Fruit fly (Drosophila melanogaster) whole organism, embryonic: ENCODE data around the gene CG31687.
A peak's percentile ranks its signal among the peaks of the same experiment; 100 is the strongest.

Experiments used
- Adf1 ChIP-seq: fragments of 200-800 bp; sonication (Bioruptor generic); IDR thresholded peaks from 2 replicates; pipeline ENCODE4 v1.3.6; 2022; ENCODE audit warnings: missing biosample characterization, missing genetic modification characterization
- Asciz ChIP-seq: fragments of 200-800 bp; sonication (Bioruptor generic); optimal IDR thresholded peaks from 2 replicates; lab custom pipeline; 2017; ENCODE audit warnings: missing biosample characterization, mild to moderate bottlenecking, missing genetic modification characterization, missing genetic modification reagents
- CG14667 ChIP-seq: fragments of 200-800 bp; sonication (Bioruptor generic); IDR thresholded peaks from 2 replicates; pipeline ENCODE4 v1.3.6; 2022; ENCODE audit warnings: missing biosample characterization, missing genetic modification characterization
- CG17359 ChIP-seq: fragments of 200-800 bp; sonication (Bioruptor generic); optimal IDR thresholded peaks from 3 replicates; lab custom pipeline; 2018; ENCODE audit warnings: missing biosample characterization, mild to moderate bottlenecking, missing genetic modification characterization, moderate library complexity
- CG18262 ChIP-seq: fragments of 200-800 bp; optimal IDR thresholded peaks from 3 replicates; lab custom pipeline; 2019; ENCODE audit warnings: missing biosample characterization, mild to moderate bottlenecking, missing genetic modification characterization, moderate library complexity
- CG3163 ChIP-seq: fragments of 200-800 bp; sonication (Bioruptor generic); optimal IDR thresholded peaks from 3 replicates; lab custom pipeline; 2016; ENCODE audit warnings: missing biosample characterization, missing genetic modification characterization
- CG32532 ChIP-seq: fragments of 200-800 bp; sonication (Bioruptor generic); IDR thresholded peaks from 2 replicates; pipeline ENCODE4 v1.3.6; 2022; ENCODE audit warnings: missing biosample characterization, missing genetic modification characterization
- CG3847 ChIP-seq: fragments of 200-800 bp; sonication (Bioruptor generic); IDR thresholded peaks from 2 replicates; pipeline ENCODE4 v1.3.6; 2022; ENCODE audit warnings: missing biosample characterization, missing genetic modification characterization
- CG6689 ChIP-seq: fragments of 200-800 bp; sonication (Bioruptor generic); IDR thresholded peaks from 2 replicates; pipeline ENCODE4 v1.3.6; 2022; ENCODE audit warnings: missing biosample characterization, missing genetic modification characterization
- CG6813 ChIP-seq: fragments of 200-800 bp; sonication (Bioruptor generic); optimal IDR thresholded peaks from 2 replicates; lab custom pipeline; 2017; ENCODE audit warnings: missing biosample characterization, missing genetic modification characterization, mild to moderate bottlenecking, moderate library complexity, missing genetic modification reagents
- CG7357 ChIP-seq: fragments of 200-800 bp; sonication (Bioruptor generic); IDR thresholded peaks from 3 replicates; pipeline ENCODE4 v1.3.6; 2022; ENCODE audit warnings: missing biosample characterization, missing genetic modification characterization
- CG8089 ChIP-seq: fragments of 200-800 bp; sonication (Bioruptor generic); optimal IDR thresholded peaks from 3 replicates; lab custom pipeline; 2016; ENCODE audit warnings: missing biosample characterization, missing genetic modification characterization
- CoRest ChIP-seq: fragments of 200-800 bp; sonication (Bioruptor generic); optimal IDR thresholded peaks from 3 replicates; lab custom pipeline; 2018; ENCODE audit warnings: missing biosample characterization, mild to moderate bottlenecking, missing genetic modification characterization, moderate library complexity
- D19B ChIP-seq: fragments of 200-800 bp; sonication (Bioruptor generic); optimal IDR thresholded peaks from 2 replicates; lab custom pipeline; 2017; ENCODE audit warnings: missing biosample characterization, mild to moderate bottlenecking, missing genetic modification characterization
- Dip2 ChIP-seq: fragments of 200-800 bp; sonication (Bioruptor generic); IDR thresholded peaks from 2 replicates; pipeline ENCODE4 v1.3.6; 2022; ENCODE audit warnings: missing biosample characterization, missing genetic modification characterization
- E2f2 ChIP-seq: fragments of 200-800 bp; sonication (Bioruptor generic); IDR thresholded peaks from 2 replicates; pipeline ENCODE4 v1.3.6; 2022; ENCODE audit warnings: missing biosample characterization, missing genetic modification characterization
- Fer1 ChIP-seq: fragments of 200-800 bp; sonication (Bioruptor generic); optimal IDR thresholded peaks from 2 replicates; lab custom pipeline; 2017; ENCODE audit warnings: missing biosample characterization, mild to moderate bottlenecking, missing genetic modification characterization
- GATAe ChIP-seq: fragments of 200-800 bp; sonication (Bioruptor generic); conservative IDR thresholded peaks from 2 replicates; pipeline ENCODE4 v1.3.6; 2022; ENCODE audit warnings: missing biosample characterization, missing genetic modification characterization
- H2.0 ChIP-seq: fragments of 200-800 bp; sonication (Bioruptor generic); IDR thresholded peaks from 2 replicates; pipeline ENCODE4 v1.3.6; 2022; ENCODE audit warnings: missing biosample characterization, missing genetic modification characterization
- Hr39 ChIP-seq: fragments of >200 bp; optimal IDR thresholded peaks from 2 replicates; lab custom pipeline; 2017
- Hsf ChIP-seq: fragments of 200-800 bp; sonication (Bioruptor generic); optimal IDR thresholded peaks from 3 replicates; lab custom pipeline; 2016; ENCODE audit warnings: missing biosample characterization, missing genetic modification characterization
- Kr ChIP-seq: fragments of 200-800 bp; sonication (Bioruptor generic); optimal IDR thresholded peaks from 2 replicates; lab custom pipeline; 2017; ENCODE audit warnings: missing biosample characterization, mild to moderate bottlenecking, missing genetic modification characterization
- Lim3 ChIP-seq: fragments of 200-800 bp; sonication (Bioruptor generic); IDR thresholded peaks from 2 replicates; pipeline ENCODE4 v1.3.6; 2022; ENCODE audit warnings: missing biosample characterization, missing genetic modification characterization
- NC2β ChIP-seq: fragments of 200-800 bp; sonication (Bioruptor generic); optimal IDR thresholded peaks from 2 replicates; lab custom pipeline; 2016; ENCODE audit warnings: missing biosample characterization, missing genetic modification characterization
- Neu2 ChIP-seq: fragments of 200-800 bp; sonication (Bioruptor generic); optimal IDR thresholded peaks from 3 replicates; lab custom pipeline; 2016; ENCODE audit warnings: missing biosample characterization, missing genetic modification characterization, borderline replicate concordance
- Poxn ChIP-seq: fragments of 200-800 bp; sonication (Bioruptor generic); IDR thresholded peaks from 2 replicates; pipeline ENCODE4 v1.3.6; 2022; ENCODE audit warnings: missing biosample characterization, missing genetic modification characterization
- Ptx1 ChIP-seq: fragments of 200-800 bp; sonication (Bioruptor generic); IDR thresholded peaks from 2 replicates; pipeline ENCODE4 v1.3.6; 2022; ENCODE audit warnings: missing biosample characterization, missing genetic modification characterization
- Scr ChIP-seq: fragments of 200-800 bp; sonication (Bioruptor generic); IDR thresholded peaks from 2 replicates; pipeline ENCODE4 v1.3.6; 2022; ENCODE audit warnings: missing biosample characterization, missing genetic modification characterization; ENCODE audit not compliant: partially characterized antibody
- Spps ChIP-seq: fragments of 200-800 bp; sonication (Bioruptor generic); optimal IDR thresholded peaks from 2 replicates; lab custom pipeline; 2018; ENCODE audit warnings: missing biosample characterization, mild to moderate bottlenecking, missing genetic modification characterization
- Sry-β ChIP-seq: fragments of 200-800 bp; sonication (Bioruptor generic); optimal IDR thresholded peaks from 2 replicates; lab custom pipeline; 2018; ENCODE audit warnings: missing biosample characterization, mild to moderate bottlenecking, missing genetic modification characterization, moderate library complexity
- Tbp ChIP-seq: fragments of >200 bp; optimal IDR thresholded peaks from 2 replicates; lab custom pipeline; 2018; ENCODE audit warnings: missing biosample characterization, missing genetic modification characterization
- Usf ChIP-seq: fragments of 200-800 bp; sonication (Bioruptor generic); optimal IDR thresholded peaks from 2 replicates; lab custom pipeline; 2017; ENCODE audit warnings: missing genotype, missing biosample characterization, missing genetic modification characterization
- amos ChIP-seq: fragments of 200-800 bp; sonication (Bioruptor generic); IDR thresholded peaks from 2 replicates; pipeline ENCODE4 v1.3.6; 2022; ENCODE audit warnings: missing biosample characterization, missing genetic modification characterization; ENCODE audit not compliant: partially characterized antibody
- cwo ChIP-seq: fragments of 200-800 bp; sonication (Bioruptor generic); optimal IDR thresholded peaks from 3 replicates; lab custom pipeline; 2017; ENCODE audit warnings: missing biosample characterization, missing genetic modification characterization, mild to moderate bottlenecking, moderate library complexity, missing genetic modification reagents
- ewg ChIP-seq: fragments of 200-800 bp; sonication (Bioruptor generic); optimal IDR thresholded peaks from 3 replicates; lab custom pipeline; 2017; ENCODE audit warnings: mild to moderate bottlenecking, missing biosample characterization, missing genetic modification reagents, missing genetic modification characterization
- gt ChIP-seq: fragments of 200-800 bp; sonication (Bioruptor generic); IDR thresholded peaks from 2 replicates; pipeline ENCODE4 v1.3.6; 2022; ENCODE audit warnings: missing biosample characterization, missing genetic modification characterization
- hkb ChIP-seq, 2 experiments: fragments of 200-800 bp in 1 of 2; fragments of >200 bp in 1 of 2; sonication (Bioruptor generic) in 1 of 2; IDR thresholded peaks in 1 of 2; optimal IDR thresholded peaks in 1 of 2; 2 replicates each; pipeline versions ENCODE4 v1.3.6 to Lab custom; 2017 to 2022; ENCODE audit warnings: missing biosample characterization in 1 of 2, missing genetic modification characterization in 1 of 2
- lbe ChIP-seq: fragments of 200-800 bp; sonication (Bioruptor generic); optimal IDR thresholded peaks from 2 replicates; lab custom pipeline; 2016; ENCODE audit warnings: missing biosample characterization, mild to moderate bottlenecking, missing genetic modification characterization
- nom ChIP-seq: fragments of 200-800 bp; sonication (Bioruptor generic); optimal IDR thresholded peaks from 2 replicates; lab custom pipeline; 2017; ENCODE audit warnings: missing biosample characterization, missing genetic modification characterization, mild to moderate bottlenecking, moderate library complexity, missing genetic modification reagents
- pita ChIP-seq: fragments of 200-800 bp; sonication (Bioruptor generic); optimal IDR thresholded peaks from 2 replicates; lab custom pipeline; 2017; ENCODE audit warnings: missing biosample characterization, mild to moderate bottlenecking, missing genetic modification characterization
- pros ChIP-seq: fragments of 200-800 bp; sonication (Bioruptor generic); optimal IDR thresholded peaks from 3 replicates; lab custom pipeline; 2019; ENCODE audit warnings: missing biosample characterization, mild to moderate bottlenecking, missing genetic modification characterization, moderate library complexity
- rib ChIP-seq: fragments of 200-800 bp; sonication (Bioruptor generic); IDR thresholded peaks from 2 replicates; pipeline ENCODE4 v1.3.6; 2022; ENCODE audit warnings: missing biosample characterization, missing genetic modification characterization
- ro ChIP-seq: fragments of 200-800 bp; sonication (Bioruptor generic); IDR thresholded peaks from 2 replicates; pipeline ENCODE4 v1.3.6; 2022; ENCODE audit warnings: missing biosample characterization, missing genetic modification characterization
- scrt ChIP-seq: fragments of 200-800 bp; sonication (Bioruptor generic); optimal IDR thresholded peaks from 2 replicates; lab custom pipeline; 2018; ENCODE audit warnings: missing biosample characterization, mild to moderate bottlenecking, missing genetic modification characterization, moderate library complexity
- tin ChIP-seq: fragments of 200-800 bp; sonication (Bioruptor generic); optimal IDR thresholded peaks from 3 replicates; lab custom pipeline; 2016; ENCODE audit warnings: missing biosample characterization, missing genetic modification characterization
- vvl ChIP-seq: fragments of 200-800 bp; sonication (Bioruptor generic); IDR thresholded peaks from 2 replicates; pipeline ENCODE4 v1.3.6; 2022; ENCODE audit warnings: missing biosample characterization, missing genetic modification characterization
- z ChIP-seq: fragments of 200-800 bp; sonication (Bioruptor generic); IDR thresholded peaks from 3 replicates; pipeline ENCODE4 v1.3.6; 2022; ENCODE audit warnings: missing biosample characterization, missing genetic modification characterization
- zfh1 ChIP-seq: fragments of 200-800 bp; sonication (Bioruptor generic); IDR thresholded peaks from 3 replicates; pipeline ENCODE4 v1.3.6; 2022; ENCODE audit warnings: missing biosample characterization, missing genetic modification characterization
- zfh2 ChIP-seq: fragments of 200-800 bp; sonication (Bioruptor generic); optimal IDR thresholded peaks from 2 replicates; lab custom pipeline; 2016; ENCODE audit warnings: missing biosample characterization, missing genetic modification characterization

Gene CG31687

DNA sequence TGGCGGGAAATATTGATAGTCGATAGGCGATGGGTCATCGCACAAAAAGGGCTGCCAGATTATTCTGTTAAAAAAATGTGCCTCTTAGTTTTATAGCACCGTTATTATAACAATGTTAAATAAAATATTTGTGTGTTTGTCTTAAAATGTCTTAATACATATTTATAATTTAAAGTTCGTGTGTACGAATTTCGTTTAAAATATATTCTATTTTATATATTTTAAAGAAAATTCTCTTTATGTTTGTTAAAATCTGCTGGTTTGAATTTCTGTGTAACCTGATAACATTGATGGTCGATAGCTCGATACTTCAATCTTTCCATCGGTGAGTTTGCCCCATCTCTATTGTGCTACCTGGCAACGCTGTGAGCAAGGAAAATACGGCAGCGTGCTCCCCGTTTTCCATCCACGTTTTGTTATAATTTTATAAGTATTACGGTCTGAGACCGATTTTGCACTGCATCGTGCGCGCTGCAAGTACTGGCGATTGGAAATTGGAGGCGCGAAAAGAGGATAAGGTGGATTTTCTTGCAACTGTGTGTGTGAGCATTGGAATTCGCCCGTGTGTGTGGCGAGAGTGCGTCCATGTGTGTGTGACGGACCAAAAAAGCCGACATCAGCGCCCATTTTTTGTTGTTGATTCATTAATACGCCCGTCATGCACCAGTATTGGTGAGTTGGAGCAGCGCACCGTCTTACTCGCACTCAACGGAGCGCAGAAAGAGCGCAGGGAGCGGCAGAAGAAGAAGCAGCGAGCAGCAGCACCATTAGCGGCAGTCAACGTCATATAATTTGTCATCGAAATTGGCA lies 33.1 kb upstream of the CG31687 start, which contains the start of the genes CG10949 and Arpc2 (continued):
- TF ChIP-seq Ptx1 (GFP tag; lab: Robert Waterston, UW) (no peak; the same call in 1 of the 2 replicates), CG32532 (peak; percentile 68), Scr (GFP tag; lab: Robert Waterston, UW) (peak; percentile 67), GATAe (GFP tag; lab: Robert Waterston, UW) (no peak), Spps (tag; lab: Kevin White, UChicago) (no peak), tin (GFP tag; lab: Kevin White, UChicago) (peak; percentile 46), H2.0 (peak; percentile 38; the same call in 1 of the 2 replicates), Hsf (no peak), pros (GFP tag; lab: Kevin White, UChicago) (peak; percentile 58), CG18262 (tag; lab: Kevin White, UChicago) (peak; percentile 66), Dip2 (GFP tag; lab: Robert Waterston, UW) (no peak), CG14667 (GFP tag; lab: Robert Waterston, UW) (peak; percentile 33; the same call in 1 of the 2 replicates), CG17359 (tag; lab: Kevin White, UChicago) (peak; percentile 58), ro (GFP tag; lab: Robert Waterston, UW) (no peak), scrt (GFP tag; lab: Kevin White, UChicago) (no peak), Usf (GFP tag; lab: Kevin White, UChicago) (no peak), CG6689 (GFP tag; lab: Robert Waterston, UW) (peak; percentile 48; the same call in 1 of the 2 replicates), E2f2 (GFP tag; lab: Robert Waterston, UW) (peak; percentile 67), Asciz (no peak), Neu2 (GFP tag; lab: Kevin White, UChicago) (no peak), CG8089 (no peak), nom (GFP tag; lab: Kevin White, UChicago) (no peak), CoRest (tag; lab: Kevin White, UChicago) (peak; percentile 84), CG7357 (GFP tag; lab: Robert Waterston, UW) (peak; percentile 37; the same call in 1 of the 3 replicates), zfh2 (GFP tag; lab: Kevin White, UChicago) (peak; percentile 11), gt (GFP tag; lab: Robert Waterston, UW) (no peak), lbe (no peak), Hr39 (lab: Kevin White, UChicago) (no peak), Sry-β (GFP tag; lab: Kevin White, UChicago) (no peak), vvl (peak; percentile 27; the same call in 1 of the 2 replicates), NC2β (no peak), cwo (no peak), hkb (optimal IDR thresholded peaks at IDR 0.05; lab: Kevin White, UChicago) (no peak), hkb (GFP tag; IDR thresholded peaks at IDR 0.05; lab: Robert Waterston, UW) (no peak), zfh1 (GFP tag; lab: Robert Waterston, UW) (no peak), amos (GFP tag; lab: Robert Waterston, UW) (peak; percentile 73), CG6813 (GFP tag; lab: Kevin White, UChicago) (no peak), Tbp (GFP tag; lab: Kevin White, UChicago) (no peak), pita (no peak), Fer1 (GFP tag; lab: Kevin White, UChicago) (peak; percentile 21), Kr (GFP tag; lab: Kevin White, UChicago) (no peak), z (GFP tag; lab: Robert Waterston, UW) (no peak), Adf1 (GFP tag; lab: Robert Waterston, UW) (peak; percentile 47), D19B (GFP tag; lab: Kevin White, UChicago) (no peak), CG3163 (no peak), Poxn (GFP tag; lab: Robert Waterston, UW) (no peak), CG3847 (GFP tag; lab: Robert Waterston, UW) (peak; percentile 83), Lim3 (GFP tag; lab: Robert Waterston, UW) (no peak), ewg (GFP tag; lab: Kevin White, UChicago) (no peak), rib (GFP tag; lab: Robert Waterston, UW) (no peak)
